Worm (Caenorhabditis elegans): Measurements from ENCODE around the gene Y60C6A.3.

Gene Y60C6A.3

DNA sequence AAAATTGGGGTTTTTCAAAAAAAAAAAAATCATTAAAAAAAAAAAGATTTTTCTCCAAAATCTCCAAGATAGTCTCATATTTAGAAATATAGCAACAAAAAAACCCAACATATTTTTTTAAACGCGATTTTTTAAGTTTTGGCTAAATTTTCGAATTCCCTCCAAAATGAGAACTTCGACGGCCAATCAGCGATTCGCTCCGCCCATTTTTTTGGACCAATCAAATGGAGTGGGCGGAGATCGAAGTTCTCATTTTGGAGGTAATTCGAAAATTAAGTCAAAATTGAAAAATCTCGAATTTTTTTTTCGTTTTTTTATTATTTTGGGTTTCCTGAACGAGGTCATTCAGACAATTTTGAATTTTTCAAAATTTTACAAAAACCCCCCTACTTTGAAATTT is 28.2 kb downstream of the Y60C6A.3 start:
- TF ChIP-seq elt-3 (tag; optimal IDR thresholded peaks at IDR 0.05): no peak
- TF ChIP-seq bed-3 (GFP tag; optimal IDR thresholded peaks at IDR 0.05): no peak
- TF ChIP-seq hlh-1 (tag; optimal IDR thresholded peaks at IDR 0.05): no peak
- no peak for TF ChIP-seq mep-1 (tag; optimal IDR thresholded peaks at IDR 0.05)
- no peak for TF ChIP-seq sptf-1 (tag; optimal IDR thresholded peaks at IDR 0.05)
- no peak for TF ChIP-seq unc-39 (tag; optimal IDR thresholded peaks at IDR 0.05)
- no peak for TF ChIP-seq zip-8 (tag; optimal IDR thresholded peaks at IDR 0.05)
- no peak for TF ChIP-seq ceh-39 (tag; optimal IDR thresholded peaks at IDR 0.05)
- no peak for TF ChIP-seq nhr-237 (tag; optimal IDR thresholded peaks at IDR 0.05)
- TF ChIP-seq pha-4 (tag; optimal IDR thresholded peaks at IDR 0.05): no peak
- TF ChIP-seq lin-32 (GFP tag; optimal IDR thresholded peaks at IDR 0.05): no peak
- no peak for TF ChIP-seq ztf-11 (tag; optimal IDR thresholded peaks at IDR 0.05)
- no peak for TF ChIP-seq lin-13 (tag; optimal IDR thresholded peaks at IDR 0.05)
- no peak for TF ChIP-seq sem-2 (GFP tag; optimal IDR thresholded peaks at IDR 0.05)
- no peak for TF ChIP-seq drap-1 (GFP tag; optimal IDR thresholded peaks at IDR 0.05)
- TF ChIP-seq flh-1 (GFP tag; optimal IDR thresholded peaks at IDR 0.05): no peak
- no peak for TF ChIP-seq snpc-4 (tag; optimal IDR thresholded peaks at IDR 0.05)
- no peak for TF ChIP-seq ces-1 (GFP tag; optimal IDR thresholded peaks at IDR 0.05)

- no peak for TF ChIP-seq sptf-1 (tag; optimal IDR thresholded peaks at IDR 0.05)
- no peak for TF ChIP-seq hlh-1 (tag; optimal IDR thresholded peaks at IDR 0.05)
- TF ChIP-seq pha-4 (tag; optimal IDR thresholded peaks at IDR 0.05): no peak
- no peak for TF ChIP-seq lsy-2 (tag; optimal IDR thresholded peaks at IDR 0.05)
- TF ChIP-seq ztf-11 (tag; optimal IDR thresholded peaks at IDR 0.05): no peak
- no peak for TF ChIP-seq sem-2 (GFP tag; optimal IDR thresholded peaks at IDR 0.05)
- no peak for TF ChIP-seq ham-2 (GFP tag; optimal IDR thresholded peaks at IDR 0.05)
- TF ChIP-seq ceh-83 (GFP tag; optimal IDR thresholded peaks at IDR 0.05): no peak
- TF ChIP-seq nhr-12 (tag; optimal IDR thresholded peaks at IDR 0.05): no peak
- TF ChIP-seq bed-3 (GFP tag; optimal IDR thresholded peaks at IDR 0.05): no peak
- no peak for TF ChIP-seq nhr-28 (tag; optimal IDR thresholded peaks at IDR 0.05)
- TF ChIP-seq lin-32 (GFP tag; optimal IDR thresholded peaks at IDR 0.05): no peak
- TF ChIP-seq ceh-43 (GFP tag; optimal IDR thresholded peaks at IDR 0.05): no peak
- TF ChIP-seq lin-13 (tag; optimal IDR thresholded peaks at IDR 0.05): no peak
- no peak for TF ChIP-seq nhr-76 (tag; optimal IDR thresholded peaks at IDR 0.05)
These were observed 33.0 kb downstream of the Y60C6A.3 start, which contains the start of gene ccep-97 for ce11 chrV:4818563-4818962. Gene ccep-97, minus strand, starts transcription at chrV:4818663.

DNA sequence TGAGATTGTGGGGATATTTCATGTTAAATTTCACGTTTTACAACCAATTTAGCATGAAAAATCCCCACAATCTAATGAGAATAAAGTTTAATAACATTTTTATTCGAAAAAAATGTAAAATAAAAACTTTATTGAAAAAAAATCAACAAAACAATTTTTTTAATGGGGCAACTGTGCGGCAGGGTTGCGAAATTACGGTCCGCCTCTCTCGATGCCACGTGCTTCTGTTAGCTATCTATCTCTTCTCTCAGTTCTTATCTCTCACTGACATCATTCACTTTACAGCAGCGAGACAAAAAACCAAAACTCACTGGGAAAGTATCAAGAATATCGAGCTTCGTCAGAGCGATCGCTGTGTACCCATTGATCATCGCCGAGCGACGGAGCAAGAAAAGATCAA is 35.0 kb downstream of the Y60C6A.3 start:
- no peak for TF ChIP-seq elt-1 (tag; optimal IDR thresholded peaks at IDR 0.05; ENCODE audit: borderline replicate concordance, insufficient read depth)
- no peak for TF ChIP-seq nhr-28 (tag; optimal IDR thresholded peaks at IDR 0.05)
- TF ChIP-seq elt-3 (tag; optimal IDR thresholded peaks at IDR 0.05): no peak
- TF ChIP-seq nhr-2 (tag; optimal IDR thresholded peaks at IDR 0.05): no peak
- TF ChIP-seq unc-120 (tag; optimal IDR thresholded peaks at IDR 0.05; ENCODE audit: poor library complexity, severe bottlenecking): no peak
- TF ChIP-seq blmp-1 (tag; optimal IDR thresholded peaks at IDR 0.05): no peak
- TF ChIP-seq cnd-1 (tag; optimal IDR thresholded peaks at IDR 0.05): no peak
- TF ChIP-seq nhr-76 (tag; optimal IDR thresholded peaks at IDR 0.05): no peak
- no peak for TF ChIP-seq nhr-237 (tag; optimal IDR thresholded peaks at IDR 0.05)
- TF ChIP-seq mep-1 (tag; optimal IDR thresholded peaks at IDR 0.05): no peak
- TF ChIP-seq nhr-12 (tag; optimal IDR thresholded peaks at IDR 0.05): no peak
- no peak for TF ChIP-seq ces-1 (GFP tag; optimal IDR thresholded peaks at IDR 0.05)
- TF ChIP-seq drap-1 (GFP tag; optimal IDR thresholded peaks at IDR 0.05): no peak
- no peak for TF ChIP-seq pha-4 (tag; optimal IDR thresholded peaks at IDR 0.05)
- no peak for TF ChIP-seq mab-5 (tag; optimal IDR thresholded peaks at IDR 0.05)
- no peak for TF ChIP-seq M03D4.4 (tag; optimal IDR thresholded peaks at IDR 0.05)
- no peak for TF ChIP-seq sem-2 (GFP tag; optimal IDR thresholded peaks at IDR 0.05)
- TF ChIP-seq mls-2 (tag; optimal IDR thresholded peaks at IDR 0.05): no peak
- TF ChIP-seq tbx-8 (GFP tag; optimal IDR thresholded peaks at IDR 0.05): no peak

- TF ChIP-seq blmp-1 (tag; optimal IDR thresholded peaks at IDR 0.05) (no peak), M03D4.4 (tag; optimal IDR thresholded peaks at IDR 0.05) (no peak), hlh-1 (tag; optimal IDR thresholded peaks at IDR 0.05) (no peak), elt-3 (tag; optimal IDR thresholded peaks at IDR 0.05) (no peak), unc-39 (tag; optimal IDR thresholded peaks at IDR 0.05) (no peak), nhr-28 (tag; optimal IDR thresholded peaks at IDR 0.05) (no peak), unc-62 (GFP tag; optimal IDR thresholded peaks at IDR 0.05) (no peak), ham-2 (GFP tag; optimal IDR thresholded peaks at IDR 0.05) (no peak), tbx-8 (GFP tag; optimal IDR thresholded peaks at IDR 0.05) (no peak), unc-120 (tag; optimal IDR thresholded peaks at IDR 0.05; ENCODE audit: poor library complexity, severe bottlenecking) (no peak), nhr-237 (tag; optimal IDR thresholded peaks at IDR 0.05) (no peak), ces-1 (GFP tag; optimal IDR thresholded peaks at IDR 0.05) (no peak)
These were observed 37.7 kb downstream of the Y60C6A.3 start, which contains the start of gene adss-1 for ce11 chrV:4823323-4823682. Gene adss-1, minus strand, starts transcription at chrV:4823423.
